Fruit fly (Drosophila melanogaster): ENCODE data around the gene CG10237.

Gene CG10237

DNA sequence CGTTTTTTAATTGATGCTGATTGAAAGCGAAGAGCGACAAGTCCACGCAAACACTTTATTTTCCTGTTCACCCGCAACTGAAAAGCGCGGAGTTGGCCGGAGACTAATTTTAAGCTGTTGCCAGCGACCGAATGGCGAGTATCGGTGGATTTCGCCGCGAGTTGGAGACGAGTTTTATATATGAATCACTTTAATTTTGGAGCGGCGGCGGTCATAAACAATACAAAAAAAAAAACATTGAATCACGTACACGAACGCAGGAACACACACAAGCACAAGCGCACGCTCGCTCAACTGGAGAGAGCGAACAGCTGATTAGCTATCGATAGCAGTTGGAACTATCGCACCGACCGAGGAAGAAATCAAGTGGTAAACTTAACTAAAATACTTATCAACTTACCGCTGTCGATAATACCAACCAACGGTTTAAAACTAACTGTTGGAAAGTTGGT is 16.2 kb downstream of the CG10237 start, which contains the start of gene Pax (continued):
- TF ChIP-seq vnd (GFP tag; IDR thresholded peaks at IDR 0.05; ENCODE audit: partially characterized antibody) (peak; percentile 86), E2f2 (GFP tag; IDR thresholded peaks at IDR 0.05) (peak; percentile 76), insv (GFP tag; optimal IDR thresholded peaks at IDR 0.05) (peak; percentile 6 to 82), chinmo (GFP tag; IDR thresholded peaks at IDR 0.05; ENCODE audit: partially characterized antibody) (peak; percentile 96), Sin3A (optimal IDR thresholded peaks at IDR 0.05) (peak; percentile 34), CG42726 (GFP tag; IDR thresholded peaks at IDR 0.05; ENCODE audit: partially characterized antibody) (peak; percentile 98), bbx (GFP tag; IDR thresholded peaks at IDR 0.05; ENCODE audit: partially characterized antibody) (peak; percentile 95), sqz (GFP tag; optimal IDR thresholded peaks at IDR 0.05) (peak; percentile 96), vvl (GFP tag; IDR thresholded peaks at IDR 0.05) (peak; percentile 15; the same call in 1 of the 2 replicates), Ets97D (GFP tag; optimal IDR thresholded peaks at IDR 0.05) (peak; percentile 63), MESR4 (GFP tag; optimal IDR thresholded peaks at IDR 0.05) (peak; percentile 21), nom (GFP tag; optimal IDR thresholded peaks at IDR 0.05) (peak; percentile 91), sens (GFP tag) (peak; percentile 72), ems (GFP tag; optimal IDR thresholded peaks at IDR 0.05) (no peak), CG32772 (GFP tag; IDR thresholded peaks at IDR 0.05) (peak; percentile 75), crol (GFP tag; IDR thresholded peaks at IDR 0.05) (no peak), Sry-δ (GFP tag; optimal IDR thresholded peaks at IDR 0.05) (peak; percentile 89), CG4328 (GFP tag; optimal IDR thresholded peaks at IDR 0.05) (no peak), CHES-1-like (GFP tag; optimal IDR thresholded peaks at IDR 0.05) (no peak), Asciz (GFP tag; optimal IDR thresholded peaks at IDR 0.05) (no peak), Max (GFP tag; optimal IDR thresholded peaks at IDR 0.05) (no peak), schlank (tag; optimal IDR thresholded peaks at IDR 0.05) (no peak), nerfin-2 (GFP tag; IDR thresholded peaks at IDR 0.05; ENCODE audit: partially characterized antibody) (peak; percentile 96), hb (GFP tag; IDR thresholded peaks at IDR 0.05; ENCODE audit: partially characterized antibody) (peak; percentile 89), Myb (GFP tag; optimal IDR thresholded peaks at IDR 0.05) (peak; percentile 96), nerfin-1 (tag; optimal IDR thresholded peaks at IDR 0.05) (peak; percentile 11), CG6791 (GFP tag; IDR thresholded peaks at IDR 0.05; ENCODE audit: partially characterized antibody) (peak; percentile 95), Opbp (GFP tag; IDR thresholded peaks at IDR 0.05; ENCODE audit: partially characterized antibody) (peak; percentile 92), CG9932 (GFP tag; IDR thresholded peaks at IDR 0.05) (peak; percentile 5; the same call in 1 of the 2 replicates), ato (GFP tag; IDR thresholded peaks at IDR 0.05; ENCODE audit: partially characterized antibody) (peak; percentile 92), sd (tag; optimal IDR thresholded peaks at IDR 0.05) (peak; percentile 46), CG11723 (GFP tag; optimal IDR thresholded peaks at IDR 0.05) (no peak), mld (GFP tag; IDR thresholded peaks at IDR 0.05; ENCODE audit: partially characterized antibody) (peak; percentile 81), Dbx (GFP tag; IDR thresholded peaks at IDR 0.05) (0 out of 3 replicates have a peak, but pooled peaks have one; percentile 18), dan (GFP tag; IDR thresholded peaks at IDR 0.05) (no peak), CG10543 (GFP tag; optimal IDR thresholded peaks at IDR 0.05) (peak; percentile 46), Drgx (GFP tag; IDR thresholded peaks at IDR 0.05) (peak; percentile 47), pita (GFP tag; optimal IDR thresholded peaks at IDR 0.05) (peak; percentile 29), Nf-YB (GFP tag; optimal IDR thresholded peaks at IDR 0.05) (peak; percentile 78), tna (GFP tag; IDR thresholded peaks at IDR 0.05; ENCODE audit: partially characterized antibody) (peak; percentile 88), CG15601 (tag; optimal IDR thresholded peaks at IDR 0.05) (peak; percentile 29), knrl (GFP tag; IDR thresholded peaks at IDR 0.05; ENCODE audit: partially characterized antibody) (peak; percentile 90)
